Fruit fly (Drosophila melanogaster): Measurements from ENCODE around the gene CG31789.
A peak's percentile ranks its signal among the peaks of the same experiment; 100 is the strongest.

Gene CG31789

dm6 chr2L:18604986-18605385 is 742 bp upstream of the CG31789 start, which contains the start of gene CG10413 (continued):
- TF ChIP-seq ci (GFP tag; IDR thresholded peaks at IDR 0.05) (peak; percentile 98), CG33557 (GFP tag; optimal IDR thresholded peaks at IDR 0.05) (peak; percentile 97), CG13894 (tag; optimal IDR thresholded peaks at IDR 0.05) (peak; percentile 98), CG30020 (tag; optimal IDR thresholded peaks at IDR 0.05) (peak; percentile 89), ems (GFP tag; optimal IDR thresholded peaks at IDR 0.05) (peak; percentile 96), Vsx1 (GFP tag; optimal IDR thresholded peaks at IDR 0.05) (peak; percentile 93), MESR4 (GFP tag; optimal IDR thresholded peaks at IDR 0.05) (peak; percentile 79), CG18262 (tag; optimal IDR thresholded peaks at IDR 0.05) (peak; percentile 98), CG2202 (tag; optimal IDR thresholded peaks at IDR 0.05) (peak; percentile 98), gsb-n (tag; optimal IDR thresholded peaks at IDR 0.05) (peak; percentile 97), CG9876 (GFP tag; optimal IDR thresholded peaks at IDR 0.05) (peak; percentile 96), unc-4 (GFP tag; IDR thresholded peaks at IDR 0.05; ENCODE audit: partially characterized antibody) (peak; percentile 51; the same call in 1 of the 2 replicates), CG31441 (GFP tag; IDR thresholded peaks at IDR 0.05) (peak; percentile 97), CG12659 (GFP tag; optimal IDR thresholded peaks at IDR 0.05) (peak; percentile 99), CG15479 (GFP tag; optimal IDR thresholded peaks at IDR 0.05) (peak; percentile 48), NC2α (GFP tag; optimal IDR thresholded peaks at IDR 0.05) (peak; percentile 94), CG34376 (GFP tag; optimal IDR thresholded peaks at IDR 0.05) (peak; percentile 98), ssp (GFP tag; IDR thresholded peaks at IDR 0.05) (peak; percentile 89), Deaf1 (tag; optimal IDR thresholded peaks at IDR 0.05) (peak; percentile 85), dmrt11E (tag; optimal IDR thresholded peaks at IDR 0.05) (peak; percentile 97), CG8089 (GFP tag; optimal IDR thresholded peaks at IDR 0.05) (peak; percentile 96), CG4820 (GFP tag; optimal IDR thresholded peaks at IDR 0.05) (peak; percentile 96), CG4424 (GFP tag; optimal IDR thresholded peaks at IDR 0.05) (peak; percentile 98), MTF-1 (GFP tag; optimal IDR thresholded peaks at IDR 0.05; ENCODE audit: borderline replicate concordance) (peak; percentile 94), ind (GFP tag; optimal IDR thresholded peaks at IDR 0.05) (peak; percentile 98), Fer3 (tag; optimal IDR thresholded peaks at IDR 0.05) (peak; percentile 98), pita (GFP tag; optimal IDR thresholded peaks at IDR 0.05) (no peak), Fer2 (tag; optimal IDR thresholded peaks at IDR 0.05) (peak; percentile 98), Hr3 (GFP tag; optimal IDR thresholded peaks at IDR 0.05) (peak; percentile 98), CG10431 (GFP tag; optimal IDR thresholded peaks at IDR 0.05) (peak; percentile 93), p53 (GFP tag; optimal IDR thresholded peaks at IDR 0.05) (peak; percentile 91), CG14860 (GFP tag; IDR thresholded peaks at IDR 0.05; ENCODE audit: partially characterized antibody) (no peak), CG10267 (tag; optimal IDR thresholded peaks at IDR 0.05) (peak; percentile 92), Nf-YC (tag; optimal IDR thresholded peaks at IDR 0.05) (peak; percentile 93), Mad (GFP tag; optimal IDR thresholded peaks at IDR 0.05) (peak; percentile 97), CG10462 (GFP tag; optimal IDR thresholded peaks at IDR 0.05) (peak; percentile 96), Drgx (GFP tag; IDR thresholded peaks at IDR 0.05) (peak; percentile 97), CG6765 (GFP tag; optimal IDR thresholded peaks at IDR 0.05) (peak; percentile 97), tx (GFP tag; optimal IDR thresholded peaks at IDR 0.05) (peak; percentile 98), Trl (optimal IDR thresholded peaks at IDR 0.05) (no peak), Trl (GFP tag; optimal IDR thresholded peaks at IDR 0.05) (peak; percentile 99), vvl (GFP tag; IDR thresholded peaks at IDR 0.05) (no peak; the same call in none of the 2 replicates), fd96Cb (tag; optimal IDR thresholded peaks at IDR 0.05) (peak; percentile 96), CG6791 (GFP tag; IDR thresholded peaks at IDR 0.05; ENCODE audit: partially characterized antibody) (no peak), CG1603 (tag; optimal IDR thresholded peaks at IDR 0.05) (peak; percentile 96), CG6813 (GFP tag; optimal IDR thresholded peaks at IDR 0.05) (peak; percentile 97), Sry-β (GFP tag; optimal IDR thresholded peaks at IDR 0.05) (peak; percentile 61), Antp (GFP tag; optimal IDR thresholded peaks at IDR 0.05) (peak; percentile 98), CG12071 (GFP tag; optimal IDR thresholded peaks at IDR 0.05) (peak; percentile 97), Jarid2 (GFP tag; optimal IDR thresholded peaks at IDR 0.05) (peak; percentile 79)
